Worm (Caenorhabditis elegans) whole organism, L1 larva: ENCODE measurements around the gene col-131.

Experiments used
- C04F5.9 ChIP-seq: sonication (generic microtip); optimal IDR thresholded peaks from 2 replicates; lab custom pipeline; 2016; ENCODE audit warnings: missing genetic modification characterization, missing compliant biosample characterization
- aha-1 ChIP-seq: fragments of 150-350 bp; optimal IDR thresholded peaks from 2 replicates; lab custom pipeline; 2014; ENCODE audit warnings: missing biosample characterization, missing genetic modification characterization
- blmp-1 ChIP-seq: fragments of 150-350 bp; optimal IDR thresholded peaks from 2 replicates; lab custom pipeline; 2014; ENCODE audit warnings: missing biosample characterization, missing genetic modification characterization
- ceh-8 ChIP-seq: fragments of 200-800 bp; sonication (Bioruptor generic); optimal IDR thresholded peaks from 2 replicates; lab custom pipeline; 2018; ENCODE audit warnings: mild to moderate bottlenecking, missing genetic modification characterization, moderate library complexity, missing compliant biosample characterization
- ceh-82 ChIP-seq, 3 experiments: fragments of 150-350 bp in 1 of 3; sonication (generic microtip) in 2 of 3; optimal IDR thresholded peaks; 2 replicates each; lab custom pipeline; 2014 to 2017; ENCODE audit warnings: missing biosample characterization in 3 of 3, missing genetic modification characterization in 3 of 3
- ceh-88 ChIP-seq: fragments of 200-800 bp; sonication (Bioruptor generic); IDR thresholded peaks from 2 replicates; pipeline ENCODE4 v1.3.6; 2022; ENCODE audit warnings: missing genetic modification characterization, missing compliant biosample characterization
- dsc-1 ChIP-seq: sonication (generic microtip); optimal IDR thresholded peaks from 2 replicates; lab custom pipeline; 2016; ENCODE audit warnings: mild to moderate bottlenecking, missing genetic modification characterization, missing compliant biosample characterization
- efl-1 ChIP-seq, 4 experiments: fragments of 150-350 bp; optimal IDR thresholded peaks in 3 of 4; peaks in 1 of 4; 1 replicate in 1 of 4; 2 replicates in 3 of 4; lab custom pipeline; 2014; ENCODE audit warnings: missing biosample characterization in 2 of 4, missing genetic modification characterization in 2 of 4, missing genetic modification reagents in 2 of 4
- egl-13 ChIP-seq: sonication (generic microtip); optimal IDR thresholded peaks from 2 replicates; lab custom pipeline; 2016; ENCODE audit warnings: missing genotype, missing genetic modification reagents, missing genetic modification characterization, missing compliant biosample characterization
- fkh-4 ChIP-seq: sonication (generic microtip); optimal IDR thresholded peaks from 2 replicates; lab custom pipeline; 2016; ENCODE audit warnings: missing compliant biosample characterization, missing genetic modification characterization, borderline replicate concordance
- irx-1 ChIP-seq: sonication (generic microtip); optimal IDR thresholded peaks from 2 replicates; lab custom pipeline; 2016; ENCODE audit warnings: missing genetic modification characterization, missing compliant biosample characterization
- lin-13 ChIP-seq: fragments of 150-350 bp; optimal IDR thresholded peaks from 2 replicates; lab custom pipeline; 2014; ENCODE audit warnings: missing biosample characterization, missing genetic modification reagents, missing genetic modification characterization
- lin-14 ChIP-seq: fragments of 200-800 bp; sonication (Bioruptor generic); optimal IDR thresholded peaks from 2 replicates; lab custom pipeline; 2018; ENCODE audit warnings: mild to moderate bottlenecking, missing genetic modification characterization, moderate library complexity, missing compliant biosample characterization
- lin-15B ChIP-seq: fragments of 150-350 bp; sonication (generic microtip); optimal IDR thresholded peaks from 3 replicates; lab custom pipeline; 2014; ENCODE audit warnings: missing biosample characterization, missing genetic modification characterization
- mdl-1 ChIP-seq, 2 experiments: fragments of 150-350 bp; optimal IDR thresholded peaks; 2 replicates each; lab custom pipeline; 2014 to 2017; ENCODE audit warnings: missing biosample characterization in 2 of 2, missing genetic modification characterization in 2 of 2, inconsistent platforms in 1 of 2
- mef-2 ChIP-seq: fragments of 150-350 bp; optimal IDR thresholded peaks from 2 replicates; lab custom pipeline; 2014; ENCODE audit warnings: missing biosample characterization, missing genetic modification characterization
- nhr-11 ChIP-seq: fragments of 150-350 bp; optimal IDR thresholded peaks from 2 replicates; lab custom pipeline; 2014; ENCODE audit warnings: missing biosample characterization, missing genetic modification characterization
- nhr-12 ChIP-seq: sonication (generic microtip); optimal IDR thresholded peaks from 2 replicates; lab custom pipeline; 2017; ENCODE audit warnings: missing biosample characterization, missing genetic modification characterization
- nhr-47 ChIP-seq: sonication (generic microtip); optimal IDR thresholded peaks from 2 replicates; lab custom pipeline; 2016; ENCODE audit warnings: mild to moderate bottlenecking, missing genetic modification characterization, moderate library complexity, missing compliant biosample characterization
- nhr-76 ChIP-seq: sonication (generic microtip); optimal IDR thresholded peaks from 2 replicates; lab custom pipeline; 2017; ENCODE audit warnings: missing biosample characterization, missing genetic modification characterization
- rnt-1 ChIP-seq: sonication (generic microtip); optimal IDR thresholded peaks from 2 replicates; lab custom pipeline; 2016; ENCODE audit warnings: mild to moderate bottlenecking, missing genetic modification characterization, moderate library complexity, missing compliant biosample characterization
- skn-1 ChIP-seq: fragments of 150-350 bp; optimal IDR thresholded peaks from 2 replicates; lab custom pipeline; 2014; ENCODE audit warnings: missing biosample characterization, missing genetic modification characterization
- snpc-4 ChIP-seq: fragments of 150-350 bp; optimal IDR thresholded peaks from 2 replicates; lab custom pipeline; 2014; ENCODE audit warnings: missing biosample characterization, missing genetic modification characterization
- tlp-1 ChIP-seq: fragments of 150-350 bp; optimal IDR thresholded peaks from 2 replicates; lab custom pipeline; 2014; ENCODE audit warnings: missing biosample characterization, missing genetic modification characterization
- unc-30 ChIP-seq: sonication (generic microtip); optimal IDR thresholded peaks from 2 replicates; lab custom pipeline; 2017; ENCODE audit warnings: missing biosample characterization, missing genetic modification characterization
- unc-62 ChIP-seq: fragments of 150-350 bp; optimal IDR thresholded peaks from 2 replicates; lab custom pipeline; 2014; ENCODE audit warnings: missing biosample characterization, missing genetic modification reagents, missing genetic modification characterization
- unc-86 ChIP-seq: sonication (generic microtip); optimal IDR thresholded peaks from 2 replicates; lab custom pipeline; 2016; ENCODE audit warnings: missing genetic modification characterization, missing compliant biosample characterization
- zag-1 ChIP-seq: fragments of 150-350 bp; optimal IDR thresholded peaks from 2 replicates; lab custom pipeline; 2014; ENCODE audit warnings: missing biosample characterization, missing genetic modification characterization
- zip-4 ChIP-seq: fragments of 200-800 bp; sonication (Bioruptor generic); optimal IDR thresholded peaks from 2 replicates; lab custom pipeline; 2018; ENCODE audit warnings: mild to moderate bottlenecking, missing genetic modification characterization, moderate library complexity, missing compliant biosample characterization

col-131 gene

ce11 chrIV:13044980-13045379, 22.1 kb downstream of the col-131 start:
- TF ChIP-seq rnt-1 (tag; lab: Kevin White, UChicago) (no peak), unc-86 (tag; lab: Kevin White, UChicago) (no peak), irx-1 (tag; lab: Kevin White, UChicago) (no peak), dsc-1 (tag; lab: Kevin White, UChicago) (no peak), nhr-47 (tag; lab: Kevin White, UChicago) (no peak), zag-1 (tag; lab: Kevin White, UChicago) (no peak)

- TF ChIP-seq ceh-82 (tag; optimal IDR thresholded peaks at IDR 0.05; lab: Kevin White, UChicago) (no peak), egl-13 (tag; lab: Kevin White, UChicago) (no peak), nhr-47 (tag; lab: Kevin White, UChicago) (no peak), nhr-12 (tag; lab: Kevin White, UChicago) (no peak), irx-1 (tag; lab: Kevin White, UChicago) (no peak), tlp-1 (no peak), mef-2 (tag; lab: Kevin White, UChicago) (no peak), nhr-11 (tag; lab: Kevin White, UChicago) (no peak), efl-1 (optimal IDR thresholded peaks at IDR 0.05; lab: Kevin White, UChicago) (no peak), efl-1 (GFP tag; optimal IDR thresholded peaks at IDR 0.05 in 1 of 2; lab: Kevin White, UChicago) (no peak), unc-30 (no peak), aha-1 (tag; lab: Kevin White, UChicago) (no peak), zip-4 (no peak)
Observed at ce11 chrIV:13042091-13042490, 25.0 kb downstream of the col-131 start, which contains the start of gene amt-2. TSS of gene amt-2 (plus strand) at chrIV:13042391.

ce11 chrIV:13041486-13041885, 25.6 kb downstream of the col-131 start:
- TF ChIP-seq snpc-4 (no peak), efl-1 (optimal IDR thresholded peaks at IDR 0.05; lab: Kevin White, UChicago) (no peak), efl-1 (GFP tag; optimal IDR thresholded peaks at IDR 0.05 in 1 of 2; lab: Kevin White, UChicago) (peak in 1 of 2 experiments; percentile 77), lin-14 (GFP tag; lab: Kevin White, UChicago) (no peak)

- no peak for TF ChIP-seq unc-62 (GFP tag; lab: Kevin White, UChicago)
- no peak for TF ChIP-seq mdl-1 (tag; optimal IDR thresholded peaks at IDR 0.05; lab: Kevin White, UChicago)
- TF ChIP-seq ceh-88, result no peak
- no peak for TF ChIP-seq lin-15B (tag; lab: Kevin White, UChicago)
- no peak for TF ChIP-seq fkh-4 (tag; lab: Kevin White, UChicago)
- TF ChIP-seq ceh-8 (GFP tag; lab: Kevin White, UChicago), result no peak
- TF ChIP-seq zip-4, result no peak
- no peak for TF ChIP-seq nhr-76 (tag; lab: Kevin White, UChicago)
- no peak for TF ChIP-seq unc-30
Observed at ce11 chrIV:13038888-13039287, 28.2 kb downstream of the col-131 start, which contains the start of gene F49E11.2. TSS of gene F49E11.2 (minus strand) at chrIV:13038988.

ce11 chrIV:13036835-13037234, 30.3 kb downstream of the col-131 start:
- peak; percentile 7 for TF ChIP-seq blmp-1 (tag; lab: Kevin White, UChicago)
- no peak for TF ChIP-seq lin-13 (GFP tag; lab: Kevin White, UChicago)
- TF ChIP-seq snpc-4, result no peak

ce11 chrIV:13035302-13035701, 31.8 kb downstream of the col-131 start:
- TF ChIP-seq efl-1 (optimal IDR thresholded peaks at IDR 0.05; lab: Kevin White, UChicago) (no peak), efl-1 (GFP tag; optimal IDR thresholded peaks at IDR 0.05 in 1 of 2; lab: Kevin White, UChicago) (peak in 1 of 2 experiments; percentile 64), C04F5.9 (tag; lab: Kevin White, UChicago) (no peak)
- TF ChIP-seq, all 84 proteins: peak for 1

- TF ChIP-seq mdl-1 (tag; optimal IDR thresholded peaks at IDR 0.05; lab: Kevin White, UChicago), result no peak
- TF ChIP-seq skn-1 (tag; lab: Kevin White, UChicago), result no peak
- peak; percentile 20 for TF ChIP-seq dsc-1 (tag; lab: Kevin White, UChicago)
- TF ChIP-seq nhr-47 (tag; lab: Kevin White, UChicago), result peak; percentile 22
Observed at ce11 chrIV:13033516-13033915, 33.6 kb downstream of the col-131 start.
